Worm (Caenorhabditis elegans) whole organism, L3 larva: Measurements from ENCODE around the gene srx-12.

ENCODE experiments used
- aly-2 ChIP-seq: fragments of 150-350 bp; optimal IDR thresholded peaks from 2 replicates; lab custom pipeline; 2014; ENCODE audit warnings: missing biosample characterization, missing genetic modification characterization
- ama-1 ChIP-seq: fragments of 150-350 bp; optimal IDR thresholded peaks from 2 replicates; lab custom pipeline; 2018
- ceh-16 ChIP-seq: sonication (generic microtip); optimal IDR thresholded peaks from 2 replicates; lab custom pipeline; 2017; ENCODE audit warnings: missing biosample characterization, missing genetic modification characterization
- ceh-82 ChIP-seq: fragments of 150-350 bp; optimal IDR thresholded peaks from 2 replicates; lab custom pipeline; 2014; ENCODE audit warnings: missing biosample characterization, missing genetic modification characterization
- ceh-9 ChIP-seq: sonication (generic microtip); optimal IDR thresholded peaks from 2 replicates; lab custom pipeline; 2018; ENCODE audit warnings: missing biosample characterization, missing genetic modification characterization
- daf-12 ChIP-seq: fragments of 150-350 bp; optimal IDR thresholded peaks from 2 replicates; lab custom pipeline; 2014; ENCODE audit warnings: missing biosample characterization, missing genetic modification reagents, missing genetic modification characterization
- egl-27 ChIP-seq: sonication (generic microtip); optimal IDR thresholded peaks from 4 replicates; lab custom pipeline; 2017; ENCODE audit warnings: missing biosample characterization, missing genetic modification reagents, missing genetic modification characterization
- elt-2 ChIP-seq: sonication (generic microtip); optimal IDR thresholded peaks from 2 replicates; lab custom pipeline; 2016; ENCODE audit warnings: missing genetic modification reagents, mild to moderate bottlenecking, missing genetic modification characterization, missing compliant biosample characterization
- eor-1 ChIP-seq, 2 experiments: fragments of 150-350 bp; optimal IDR thresholded peaks; 2 replicates each; lab custom pipeline; 2014 to 2018; ENCODE audit warnings: missing biosample characterization in 2 of 2, missing genetic modification characterization in 2 of 2
- fkh-10 ChIP-seq: sonication (generic microtip); optimal IDR thresholded peaks from 2 replicates; lab custom pipeline; 2017; ENCODE audit warnings: missing biosample characterization, missing genetic modification reagents, missing genetic modification characterization
- fkh-2 ChIP-seq: fragments of 150-350 bp; optimal IDR thresholded peaks from 2 replicates; lab custom pipeline; 2014; ENCODE audit warnings: missing biosample characterization, missing genetic modification reagents, missing genetic modification characterization
- hmg-11 ChIP-seq: sonication (generic microtip); optimal IDR thresholded peaks from 2 replicates; lab custom pipeline; 2016; ENCODE audit warnings: missing genetic modification characterization, missing compliant biosample characterization
- jun-1 ChIP-seq: fragments of 150-350 bp; optimal IDR thresholded peaks from 2 replicates; lab custom pipeline; 2014; ENCODE audit warnings: missing biosample characterization, missing genetic modification reagents, missing genetic modification characterization
- lin-15B ChIP-seq: fragments of 150-350 bp; optimal IDR thresholded peaks from 2 replicates; lab custom pipeline; 2014; ENCODE audit warnings: missing biosample characterization, missing genetic modification characterization
- lin-39 ChIP-seq: fragments of 150-350 bp; optimal IDR thresholded peaks from 2 replicates; lab custom pipeline; 2018; ENCODE audit warnings: missing biosample characterization, missing genetic modification reagents, missing genetic modification characterization
- lsy-12 ChIP-seq: sonication (generic microtip); optimal IDR thresholded peaks from 2 replicates; lab custom pipeline; 2016; ENCODE audit warnings: mild to moderate bottlenecking, missing genetic modification characterization, missing compliant biosample characterization
- nfya-1 ChIP-seq: sonication (generic microtip); optimal IDR thresholded peaks from 2 replicates; lab custom pipeline; 2017; ENCODE audit warnings: missing genetic modification characterization, mild to moderate bottlenecking, missing compliant biosample characterization, antibody characterized with exemption, moderate library complexity; ENCODE audit not compliant: insufficient read depth
- nhr-11 ChIP-seq: fragments of 150-350 bp; optimal IDR thresholded peaks from 2 replicates; lab custom pipeline; 2014; ENCODE audit warnings: missing biosample characterization, missing genetic modification characterization
- nhr-12 ChIP-seq: fragments of 150-350 bp; optimal IDR thresholded peaks from 2 replicates; lab custom pipeline; 2014; ENCODE audit warnings: missing biosample characterization, missing genetic modification characterization
- nhr-25 ChIP-seq: sonication (generic microtip); optimal IDR thresholded peaks from 2 replicates; lab custom pipeline; 2017; ENCODE audit warnings: missing biosample characterization, missing genetic modification characterization
- nhr-28 ChIP-seq: fragments of 150-350 bp; optimal IDR thresholded peaks from 2 replicates; lab custom pipeline; 2014; ENCODE audit warnings: missing biosample characterization, missing genetic modification characterization
- nhr-43 ChIP-seq: sonication (generic microtip); optimal IDR thresholded peaks from 2 replicates; lab custom pipeline; 2016; ENCODE audit warnings: mild to moderate bottlenecking, missing genetic modification characterization, missing compliant biosample characterization; ENCODE audit not compliant: poor library complexity, severe bottlenecking
- nhr-67 ChIP-seq: fragments of 150-350 bp; optimal IDR thresholded peaks from 2 replicates; lab custom pipeline; 2014; ENCODE audit warnings: missing biosample characterization, missing genetic modification characterization
- nhr-76 ChIP-seq: fragments of 150-350 bp; sonication (generic microtip); optimal IDR thresholded peaks from 5 replicates; lab custom pipeline; 2014; ENCODE audit warnings: missing biosample characterization, missing genetic modification characterization
- pha-4 ChIP-seq: fragments of 150-350 bp; optimal IDR thresholded peaks from 2 replicates; lab custom pipeline; 2014; ENCODE audit warnings: missing biosample characterization, missing genetic modification reagents, missing genetic modification characterization
- pqm-1 ChIP-seq: fragments of 150-350 bp; optimal IDR thresholded peaks from 2 replicates; lab custom pipeline; 2017; ENCODE audit warnings: missing biosample characterization, missing genetic modification characterization, inconsistent platforms
- sea-2 ChIP-seq: fragments of 150-350 bp; sonication (generic microtip); optimal IDR thresholded peaks from 4 replicates; lab custom pipeline; 2014; ENCODE audit warnings: missing biosample characterization, missing genetic modification reagents, missing genetic modification characterization
- skn-1 ChIP-seq: fragments of 150-350 bp; optimal IDR thresholded peaks from 2 replicates; lab custom pipeline; 2014; ENCODE audit warnings: missing biosample characterization, missing genetic modification characterization
- snpc-4 ChIP-seq: fragments of 150-350 bp; optimal IDR thresholded peaks from 2 replicates; lab custom pipeline; 2014; ENCODE audit warnings: missing biosample characterization, missing genetic modification characterization
- unc-62 ChIP-seq: fragments of 150-350 bp; sonication (generic microtip); optimal IDR thresholded peaks from 4 replicates; lab custom pipeline; 2014; ENCODE audit warnings: missing biosample characterization, missing genetic modification reagents, missing genetic modification characterization
- zag-1 ChIP-seq: fragments of 150-350 bp; optimal IDR thresholded peaks from 2 replicates; lab custom pipeline; 2014; ENCODE audit warnings: missing biosample characterization, missing genetic modification characterization
- ztf-11 ChIP-seq: fragments of 150-350 bp; optimal IDR thresholded peaks from 2 replicates; lab custom pipeline; 2014; ENCODE audit warnings: missing biosample characterization, missing genetic modification characterization
- ztf-4 ChIP-seq: fragments of 150-350 bp; optimal IDR thresholded peaks from 2 replicates; lab custom pipeline; 2014; ENCODE audit warnings: missing biosample characterization, missing genetic modification characterization

Gene srx-12

DNA sequence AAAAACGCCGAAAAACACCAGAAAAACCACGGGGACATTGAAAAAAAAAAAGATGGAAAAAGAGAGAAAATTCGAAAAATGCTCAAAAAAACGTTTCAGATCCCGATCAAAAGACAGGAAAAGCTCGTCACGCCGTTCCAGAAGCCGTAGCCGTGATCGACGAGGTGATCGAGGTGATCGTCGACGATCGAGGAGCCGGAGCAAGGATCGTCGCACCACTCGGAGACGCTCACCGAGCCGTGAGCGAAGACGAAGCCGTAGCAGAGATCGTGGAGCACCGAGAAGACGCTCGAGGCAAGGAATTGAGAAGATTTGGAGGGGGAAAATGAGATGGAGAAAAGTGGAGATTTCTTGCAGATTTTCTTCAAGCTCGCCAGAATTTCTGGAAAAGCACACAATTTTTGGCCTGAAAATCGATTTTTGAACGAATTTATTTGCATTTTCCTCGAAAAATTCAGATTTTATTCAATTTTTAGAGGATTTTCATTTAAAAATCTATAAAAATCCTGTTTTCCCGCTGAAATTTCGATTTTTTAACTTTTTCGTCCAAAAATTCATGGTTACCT, 32.5 kb upstream of the srx-12 start:
- TF ChIP-seq hmg-11 (tag; lab: Kevin White, UChicago), result no peak
- no peak for TF ChIP-seq zag-1 (tag; lab: Kevin White, UChicago)
- TF ChIP-seq ama-1 (lab: Kevin White, UChicago), result no peak
- no peak for TF ChIP-seq lin-15B (tag; lab: Kevin White, UChicago)
- TF ChIP-seq ceh-82 (tag; lab: Kevin White, UChicago), result no peak

DNA sequence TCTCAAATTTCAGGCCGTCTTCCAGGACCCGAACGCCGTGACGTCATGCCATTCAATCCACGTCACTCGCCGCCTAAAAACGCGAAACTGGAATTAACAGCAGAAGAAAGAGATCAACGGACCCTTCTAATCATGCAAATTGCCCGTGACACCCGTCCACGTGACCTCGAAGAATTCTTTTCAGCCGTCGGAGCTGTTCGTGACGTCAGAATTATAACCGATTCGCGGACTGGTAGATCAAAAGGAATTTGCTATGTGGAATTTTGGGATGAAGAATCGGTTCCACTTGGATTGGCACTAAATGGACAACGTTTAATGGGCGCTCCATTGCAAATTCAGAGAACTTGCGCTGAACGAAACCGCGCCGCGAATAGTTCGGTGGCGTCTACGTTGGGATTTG, 30.4 kb upstream of the srx-12 start:
- TF ChIP-seq nhr-67 (tag; lab: Kevin White, UChicago), result no peak
- no peak for TF ChIP-seq fkh-2 (tag; lab: Kevin White, UChicago)
- TF ChIP-seq eor-1 (tag; optimal IDR thresholded peaks at IDR 0.05; lab: Kevin White, UChicago), result no peak
- TF ChIP-seq sea-2 (GFP tag; lab: Kevin White, UChicago), result no peak
- TF ChIP-seq unc-62, result no peak
- no peak for TF ChIP-seq egl-27 (tag; lab: Kevin White, UChicago)
- TF ChIP-seq nhr-12, result no peak
- no peak for TF ChIP-seq ztf-11
- TF ChIP-seq ceh-16 (tag; lab: Kevin White, UChicago), result no peak
- TF ChIP-seq nhr-76, result no peak
- no peak for TF ChIP-seq nhr-11 (tag; lab: Kevin White, UChicago)
- TF ChIP-seq nhr-25 (tag; lab: Kevin White, UChicago), result no peak

DNA sequence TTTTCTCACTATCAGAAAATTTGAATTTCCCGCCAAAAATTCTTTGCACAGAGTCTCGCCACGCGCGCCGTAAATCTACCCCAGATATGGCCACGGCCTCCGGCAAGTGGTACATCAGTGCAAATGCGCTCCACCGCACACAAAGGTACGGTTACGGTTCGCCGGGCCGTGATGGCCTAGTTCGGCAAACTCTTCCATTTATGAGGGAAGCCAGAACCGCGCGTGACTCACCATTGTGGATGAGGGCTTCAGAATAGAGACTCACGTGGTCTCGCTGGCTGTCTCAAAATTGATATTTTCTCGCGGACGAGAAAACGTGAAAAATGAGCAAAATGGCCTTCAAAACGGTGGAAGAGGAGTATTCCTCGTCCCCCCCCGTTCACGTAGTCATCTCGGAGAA, 26.0 kb upstream of the srx-12 start:
- TF ChIP-seq nhr-12 (no peak), pha-4 (tag; lab: Kevin White, UChicago) (no peak), lin-39 (tag; lab: Kevin White, UChicago) (no peak), skn-1 (tag; lab: Kevin White, UChicago) (no peak), eor-1 (tag; optimal IDR thresholded peaks at IDR 0.05; lab: Kevin White, UChicago) (no peak), fkh-2 (tag; lab: Kevin White, UChicago) (no peak), pqm-1 (tag; lab: Kevin White, UChicago) (no peak), ceh-82 (tag; lab: Kevin White, UChicago) (no peak), ztf-4 (tag; lab: Kevin White, UChicago) (no peak), nhr-25 (tag; lab: Kevin White, UChicago) (no peak), nhr-28 (tag; lab: Kevin White, UChicago) (no peak), zag-1 (tag; lab: Kevin White, UChicago) (no peak)

DNA sequence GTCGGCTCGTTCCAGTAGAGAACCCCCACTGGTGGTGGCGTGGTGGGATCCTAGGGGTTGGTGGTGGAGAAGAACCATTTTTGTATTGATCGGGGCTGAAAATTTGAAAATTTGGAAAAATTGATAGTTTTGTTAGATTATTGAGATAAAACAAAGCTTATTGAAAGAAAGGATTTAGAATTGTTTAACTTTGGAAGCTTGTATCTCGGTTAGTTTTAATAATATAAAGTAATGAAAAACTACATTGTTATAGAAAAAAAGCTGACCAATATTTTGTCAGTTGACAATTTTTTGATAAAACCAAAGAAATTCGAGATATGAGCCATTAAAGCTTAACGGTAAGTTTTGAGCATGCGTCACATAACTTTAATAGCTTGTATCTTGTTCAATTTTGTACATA, 15.8 kb upstream of the srx-12 start, which contains the start of gene abhd-14:
abhd-14 (minus strand) TSS at position 101 of the 400 bp plus-strand sequence.
- TF ChIP-seq daf-12 (tag; lab: Kevin White, UChicago) (no peak), lin-39 (tag; lab: Kevin White, UChicago) (no peak), aly-2 (no peak), nhr-76 (no peak), ceh-9 (tag; lab: Kevin White, UChicago) (no peak), ceh-16 (tag; lab: Kevin White, UChicago) (no peak), lsy-12 (no peak), nhr-28 (tag; lab: Kevin White, UChicago) (no peak), nhr-43 (no peak), snpc-4 (no peak)

DNA sequence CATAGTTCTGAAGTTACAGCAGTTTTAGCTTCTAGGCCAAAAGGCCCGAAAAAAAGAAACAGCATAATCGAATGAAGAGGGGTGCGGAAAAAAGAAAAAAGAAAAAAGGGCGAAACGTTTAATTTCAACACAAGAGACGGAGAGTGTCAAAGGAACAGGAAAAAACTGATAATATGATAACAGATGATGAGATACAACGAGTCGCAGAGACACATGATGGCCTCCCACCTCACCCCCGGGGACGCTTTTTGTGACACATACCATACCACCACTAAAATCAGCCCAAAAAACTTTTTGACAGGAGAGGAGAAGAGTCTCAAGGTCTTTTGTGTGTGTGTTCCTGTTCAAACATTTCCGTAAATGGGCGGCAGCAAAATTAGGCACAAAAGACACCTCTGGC, 10.7 kb upstream of the srx-12 start:
- TF ChIP-seq nhr-25 (tag; lab: Kevin White, UChicago) (peak; percentile 12), snpc-4 (peak; percentile 15), jun-1 (peak; percentile 36), nfya-1 (peak; percentile 18), fkh-10 (GFP tag; lab: Kevin White, UChicago) (no peak), hmg-11 (tag; lab: Kevin White, UChicago) (peak; percentile 38), elt-2 (tag; lab: Kevin White, UChicago) (peak; percentile 84), ztf-4 (tag; lab: Kevin White, UChicago) (no peak), skn-1 (tag; lab: Kevin White, UChicago) (peak; percentile 24), pqm-1 (tag; lab: Kevin White, UChicago) (peak; percentile 67)
